Worm (Caenorhabditis elegans) whole organism, L4/young adult: Measurements from ENCODE around the gene VC5.2.

Experiments used
- W03F9.2 ChIP-seq: fragments of 150-350 bp; optimal IDR thresholded peaks from 2 replicates; lab custom pipeline; 2014; ENCODE audit warnings: missing biosample characterization, missing genetic modification characterization
- him-1 ChIP-seq: sonication (generic microtip); optimal IDR thresholded peaks from 2 replicates; lab custom pipeline; 2016; ENCODE audit warnings: missing genotype, missing genetic modification reagents, missing genetic modification characterization, missing compliant biosample characterization

DNA sequence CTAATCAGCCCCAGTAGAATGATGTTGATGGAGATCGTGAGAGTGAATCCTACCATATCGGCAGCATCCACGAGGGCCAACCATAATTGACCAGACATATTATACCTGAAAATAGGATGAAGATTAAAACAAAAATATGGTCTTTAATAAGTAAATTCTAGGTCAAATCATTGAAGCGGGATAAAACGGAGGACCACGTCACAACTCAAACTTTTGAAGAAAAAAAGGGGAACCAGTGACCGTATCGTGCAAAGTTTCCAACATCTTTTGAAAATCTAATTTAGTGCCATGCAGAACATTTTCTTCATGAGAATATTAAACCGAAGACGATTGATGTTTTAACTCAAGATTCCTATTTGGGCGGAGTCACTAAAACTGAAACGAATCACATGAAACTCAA is 52.6 kb downstream of the VC5.2 start, which contains the start of gene str-112:
- no peak for TF ChIP-seq him-1 (tag; lab: Kevin White, UChicago)
- TF ChIP-seq W03F9.2 (tag; lab: Kevin White, UChicago) = no peak
